Worm (Caenorhabditis elegans): ENCODE results near the gene T03F7.7.

The T03F7.7 gene

ce11 chrV:11335757-11336418 is 24.7 kb downstream of the T03F7.7 start:
- no peak for TF ChIP-seq Y67H2A.10 (GFP tag; conservative IDR thresholded peaks at IDR 0.05)
- no peak for TF ChIP-seq mel-28 (tag; optimal IDR thresholded peaks at IDR 0.05; ENCODE audit: borderline replicate concordance)
- TF ChIP-seq F55B11.4 (tag; optimal IDR thresholded peaks at IDR 0.05; ENCODE audit: borderline replicate concordance, insufficient read depth), result no peak
- TF ChIP-seq ztf-6 (GFP tag; IDR thresholded peaks at IDR 0.05), result no peak
- TF ChIP-seq ama-1 (optimal IDR thresholded peaks at IDR 0.05), result no peak
- no peak for TF ChIP-seq ama-1 (GFP tag; optimal IDR thresholded peaks at IDR 0.05)
- TF ChIP-seq ceh-79 (tag; optimal IDR thresholded peaks at IDR 0.05), result no peak
- TF ChIP-seq fkh-3 (tag; optimal IDR thresholded peaks at IDR 0.05), result no peak
- no peak for TF ChIP-seq egl-18 (GFP tag; IDR thresholded peaks at IDR 0.05)

- TF ChIP-seq C17E4.6 (GFP tag; IDR thresholded peaks at IDR 0.05) (no peak), fkh-3 (tag; optimal IDR thresholded peaks at IDR 0.05) (no peak), ceh-40 (GFP tag; IDR thresholded peaks at IDR 0.05) (no peak), ceh-91 (GFP tag; IDR thresholded peaks at IDR 0.05) (no peak), nhr-27 (tag; optimal IDR thresholded peaks at IDR 0.05) (no peak), aptf-3 (GFP tag; IDR thresholded peaks at IDR 0.05) (no peak), attf-3 (GFP tag; conservative IDR thresholded peaks at IDR 0.05) (no peak), pbrm-1 (GFP tag; IDR thresholded peaks at IDR 0.05) (no peak), ceh-27 (GFP tag; optimal IDR thresholded peaks at IDR 0.05) (no peak), dox-1 (GFP tag; IDR thresholded peaks at IDR 0.05) (no peak), lag-1 (GFP tag; IDR thresholded peaks at IDR 0.05) (no peak)
These were observed 25.7 kb downstream of the T03F7.7 start for ce11 chrV:11336877-11337276.

DNA sequence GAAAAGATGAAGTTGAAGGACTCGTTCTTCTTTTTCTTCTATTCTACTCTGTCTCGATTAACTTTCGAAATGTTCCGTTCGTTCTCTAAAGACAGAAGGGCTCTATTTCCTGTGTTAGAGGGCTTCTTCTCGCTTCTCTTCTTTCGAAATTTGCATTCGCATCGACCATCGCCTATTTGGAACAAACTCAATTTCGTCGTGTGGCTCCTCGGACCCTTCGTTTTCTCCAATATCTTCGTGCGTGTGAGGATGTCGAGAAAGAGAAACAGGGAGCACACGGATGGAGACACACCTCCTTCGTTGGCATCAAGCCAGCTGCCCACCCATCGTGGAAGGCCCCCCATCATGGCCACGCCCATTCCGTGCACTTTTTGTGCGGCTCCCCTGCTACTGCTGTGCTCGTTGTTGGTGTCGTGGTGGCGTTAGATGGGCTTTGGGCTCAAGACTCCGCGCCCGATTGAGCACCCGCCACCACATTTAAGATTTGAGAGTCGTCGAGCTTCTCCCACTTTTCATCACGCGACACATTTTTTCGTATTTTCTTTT is 30.0 kb downstream of the T03F7.7 start:
- TF ChIP-seq dox-1 (GFP tag; IDR thresholded peaks at IDR 0.05), result 0 out of 2 replicates have a peak, but pooled peaks have one; percentile 8
- TF ChIP-seq xnd-1 (tag; optimal IDR thresholded peaks at IDR 0.05), result no peak
- TF ChIP-seq ekl-4 (GFP tag; IDR thresholded peaks at IDR 0.05), result 0 out of 2 replicates have a peak, but pooled peaks have one; percentile 21
- TF ChIP-seq nfyb-1 (GFP tag; IDR thresholded peaks at IDR 0.05), result 0 out of 2 replicates have a peak, but pooled peaks have one; percentile 38
- no peak for TF ChIP-seq F39B2.1 (GFP tag; IDR thresholded peaks at IDR 0.05)
- TF ChIP-seq zfh-2 (GFP tag; conservative IDR thresholded peaks at IDR 0.05), result peak; percentile 93
- peak; percentile 45; the same call in 1 of the 2 replicates for TF ChIP-seq egrh-3 (GFP tag; IDR thresholded peaks at IDR 0.05)

DNA sequence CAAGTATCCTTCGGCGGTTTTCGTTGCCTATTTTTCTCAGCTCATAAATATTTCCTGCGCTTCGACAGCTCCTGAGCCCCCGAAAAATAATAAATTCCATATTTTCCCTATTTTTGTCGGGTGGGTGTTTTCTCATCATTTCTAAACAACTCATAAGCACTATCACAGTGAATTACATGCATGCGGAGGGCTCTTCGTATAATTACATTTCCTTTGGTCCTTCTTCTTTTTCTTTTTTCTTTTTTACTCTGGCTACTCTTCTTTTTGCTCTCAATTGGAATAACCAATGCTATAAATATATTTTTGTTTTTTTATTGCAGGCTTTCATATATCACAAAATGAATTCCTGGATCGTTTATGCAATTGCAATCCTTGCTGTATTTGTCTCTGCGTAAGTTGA is 30.7 kb downstream of the T03F7.7 start, which contains the start of gene T02E9.5:
TSS of gene T02E9.5 (plus strand) at position 321 of the 400 bp plus-strand sequence.
- TF ChIP-seq ceh-100 (GFP tag; IDR thresholded peaks at IDR 0.05), result no peak
- TF ChIP-seq egl-18 (GFP tag; IDR thresholded peaks at IDR 0.05), result no peak

DNA sequence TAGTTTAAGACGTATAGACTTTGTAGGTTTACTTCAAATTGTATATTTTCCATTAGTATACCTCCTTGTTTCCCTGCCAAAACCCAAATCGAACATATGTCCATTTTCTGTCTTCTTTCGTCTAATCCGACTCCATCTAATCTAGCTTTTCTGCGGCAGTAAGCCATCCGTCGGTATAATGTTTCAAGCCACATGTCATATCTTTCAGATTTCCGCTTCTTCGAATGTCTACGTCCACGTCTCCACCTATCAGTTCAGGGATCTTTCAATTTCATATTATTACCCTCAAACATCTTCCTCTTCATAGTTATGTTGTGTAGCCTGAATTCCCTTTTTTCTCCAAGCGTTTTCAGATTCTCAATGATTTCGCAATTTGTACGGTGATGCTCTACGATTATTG is 32.9 kb downstream of the T03F7.7 start:
- no peak for TF ChIP-seq aptf-3 (GFP tag; IDR thresholded peaks at IDR 0.05)
- no peak for TF ChIP-seq nhr-90 (tag; optimal IDR thresholded peaks at IDR 0.05)
- no peak for TF ChIP-seq F10E7.11 (tag; optimal IDR thresholded peaks at IDR 0.05)
- TF ChIP-seq egl-18 (GFP tag; IDR thresholded peaks at IDR 0.05), result no peak
- no peak for TF ChIP-seq C06A6.2 (GFP tag; conservative IDR thresholded peaks at IDR 0.05)
- TF ChIP-seq attf-6 (GFP tag; IDR thresholded peaks at IDR 0.05), result no peak
- TF ChIP-seq mes-4 (tag; optimal IDR thresholded peaks at IDR 0.05), result no peak
- no peak for TF ChIP-seq ceh-40 (GFP tag; IDR thresholded peaks at IDR 0.05)
- no peak for TF ChIP-seq dpl-1 (GFP tag; optimal IDR thresholded peaks at IDR 0.05)
- TF ChIP-seq gei-17 (GFP tag; optimal IDR thresholded peaks at IDR 0.05), result no peak
- no peak for TF ChIP-seq ztf-28 (GFP tag; IDR thresholded peaks at IDR 0.05)
- TF ChIP-seq ztf-26 (tag; optimal IDR thresholded peaks at IDR 0.05), result no peak
- TF ChIP-seq lin-54 (GFP tag; optimal IDR thresholded peaks at IDR 0.05), result no peak
- TF ChIP-seq attf-5 (GFP tag; optimal IDR thresholded peaks at IDR 0.05), result no peak
- no peak for TF ChIP-seq lin-40 (tag; optimal IDR thresholded peaks at IDR 0.05)
- no peak for TF ChIP-seq C17E4.6 (GFP tag; IDR thresholded peaks at IDR 0.05)
- no peak for TF ChIP-seq egrh-3 (GFP tag; IDR thresholded peaks at IDR 0.05)

Data from whole organism, young adult.